Worm (Caenorhabditis elegans): Measurements from ENCODE around the gene F21H12.3.

Gene F21H12.3

ce11 chrII:6061495-6061894 lies 21.2 kb upstream of the F21H12.3 start:
- TF ChIP-seq fos-1 (tag; optimal IDR thresholded peaks at IDR 0.05) (peak; percentile 1), elt-3 (tag; optimal IDR thresholded peaks at IDR 0.05) (peak in 2 of 6 experiments; percentile 75 to 80), tbx-2 (tag; optimal IDR thresholded peaks at IDR 0.05) (peak; percentile 93), ets-5 (GFP tag; IDR thresholded peaks at IDR 0.05) (no peak), ceh-90 (tag; optimal IDR thresholded peaks at IDR 0.05) (peak; percentile 97), C34B4.2 (tag; optimal IDR thresholded peaks at IDR 0.05) (peak; percentile 13), hpl-2 (GFP tag; optimal IDR thresholded peaks at IDR 0.05) (no peak), unc-130 (tag; optimal IDR thresholded peaks at IDR 0.05) (peak; percentile 87), egl-27 (tag; optimal IDR thresholded peaks at IDR 0.05) (no peak), sup-37 (GFP tag; optimal IDR thresholded peaks at IDR 0.05) (no peak), ztf-11 (tag; optimal IDR thresholded peaks at IDR 0.05) (peak in 1 of 2 experiments; percentile 98), jun-1 (tag; optimal IDR thresholded peaks at IDR 0.05) (peak; percentile 58), vab-15 (tag; optimal IDR thresholded peaks at IDR 0.05) (peak; percentile 44), elt-2 (tag; optimal IDR thresholded peaks at IDR 0.05) (peak; percentile 82), xbp-1 (tag; optimal IDR thresholded peaks at IDR 0.05) (peak; percentile 91), lin-14 (GFP tag; optimal IDR thresholded peaks at IDR 0.05) (peak; percentile 82), nhr-47 (tag; optimal IDR thresholded peaks at IDR 0.05) (peak; percentile 94), nhr-85 (tag) (peak; percentile 95), nhr-237 (tag; optimal IDR thresholded peaks at IDR 0.05) (no peak), mdl-1 (tag; optimal IDR thresholded peaks at IDR 0.05) (peak in 1 of 2 experiments; percentile 62), hlh-17 (GFP tag; optimal IDR thresholded peaks at IDR 0.05; ENCODE audit: borderline replicate concordance) (peak; percentile 53), lin-15B (tag; optimal IDR thresholded peaks at IDR 0.05) (peak; percentile 63), lin-35 (GFP tag; optimal IDR thresholded peaks at IDR 0.05) (peak; percentile 98), lin-13 (GFP tag; optimal IDR thresholded peaks at IDR 0.05) (peak; percentile 68), Y116A8C.19 (tag; optimal IDR thresholded peaks at IDR 0.05; ENCODE audit: borderline replicate concordance) (peak; percentile 95), snpc-4 (tag; optimal IDR thresholded peaks at IDR 0.05) (peak; percentile 62), sox-4 (tag; optimal IDR thresholded peaks at IDR 0.05) (peak; percentile 96), rnt-1 (tag; optimal IDR thresholded peaks at IDR 0.05) (peak; percentile 99), nhr-71 (tag; optimal IDR thresholded peaks at IDR 0.05) (peak; percentile 95), unc-98 (GFP tag; IDR thresholded peaks at IDR 0.05) (peak; percentile 74), nhr-28 (tag; optimal IDR thresholded peaks at IDR 0.05) (no peak), zip-4 (GFP tag; optimal IDR thresholded peaks at IDR 0.05) (peak; percentile 57), ces-1 (GFP tag; optimal IDR thresholded peaks at IDR 0.05) (no peak), fkh-10 (GFP tag; optimal IDR thresholded peaks at IDR 0.05) (no peak), nhr-20 (tag; optimal IDR thresholded peaks at IDR 0.05) (peak; percentile 94), mef-2 (tag; optimal IDR thresholded peaks at IDR 0.05) (no peak), mab-9 (GFP tag; IDR thresholded peaks at IDR 0.05) (peak; percentile 67; the same call in 1 of the 2 replicates), skn-1 (tag; optimal IDR thresholded peaks at IDR 0.05) (peak; percentile 71), nhr-19 (GFP tag; conservative IDR thresholded peaks at IDR 0.05) (peak; percentile 93), F16B12.6 (tag; optimal IDR thresholded peaks at IDR 0.05) (peak; percentile 43), zag-1 (tag; optimal IDR thresholded peaks at IDR 0.05) (no peak), fkh-4 (tag; optimal IDR thresholded peaks at IDR 0.05; ENCODE audit: borderline replicate concordance) (peak; percentile 97), ceh-82 (tag; optimal IDR thresholded peaks at IDR 0.05) (peak; percentile 61 to 76 (median 71)), isw-1 (GFP tag; IDR thresholded peaks at IDR 0.05) (peak; percentile 74), ceh-88 (GFP tag; IDR thresholded peaks at IDR 0.05) (peak; percentile 82), C04F5.9 (tag; optimal IDR thresholded peaks at IDR 0.05) (peak; percentile 94), sptf-1 (tag; optimal IDR thresholded peaks at IDR 0.05) (no peak), swsn-7 (tag; optimal IDR thresholded peaks at IDR 0.05) (peak; percentile 92), C16A3.4 (tag; optimal IDR thresholded peaks at IDR 0.05) (peak; percentile 58), lir-3 (tag; optimal IDR thresholded peaks at IDR 0.05; ENCODE audit: poor library complexity) (peak; percentile 98), fkh-8 (tag; optimal IDR thresholded peaks at IDR 0.05) (peak; percentile 73), nhr-11 (tag; optimal IDR thresholded peaks at IDR 0.05) (peak; percentile 49), blmp-1 (tag; optimal IDR thresholded peaks at IDR 0.05) (peak; percentile 56)

All from whole organism, L1 larva.